Fruit fly (Drosophila melanogaster) whole organism, embryonic: Measurements from ENCODE around the gene Adh.

Source experiments
- Adf1 ChIP-seq: fragments of 200-800 bp; sonication (Bioruptor generic); IDR thresholded peaks from 2 replicates; pipeline ENCODE4 v1.3.6; 2022; ENCODE audit warnings: missing biosample characterization, missing genetic modification characterization
- Aef1 ChIP-seq: fragments of 200-800 bp; sonication (Bioruptor generic); IDR thresholded peaks from 3 replicates; pipeline ENCODE4 v1.3.6; 2022; ENCODE audit warnings: missing biosample characterization, missing genetic modification characterization
- Asciz ChIP-seq: fragments of 200-800 bp; sonication (Bioruptor generic); optimal IDR thresholded peaks from 2 replicates; lab custom pipeline; 2017; ENCODE audit warnings: missing biosample characterization, mild to moderate bottlenecking, missing genetic modification characterization, missing genetic modification reagents
- B-H1 ChIP-seq: fragments of 200-800 bp; sonication (Bioruptor generic); IDR thresholded peaks from 3 replicates; pipeline ENCODE4 v1.3.6; 2022; ENCODE audit warnings: missing biosample characterization, missing genetic modification characterization
- BtbVII ChIP-seq: fragments of 200-800 bp; sonication (Bioruptor generic); optimal IDR thresholded peaks from 3 replicates; lab custom pipeline; 2017; ENCODE audit warnings: missing biosample characterization, mild to moderate bottlenecking, missing genetic modification characterization
- CG12071 ChIP-seq: fragments of 200-800 bp; sonication (Bioruptor generic); optimal IDR thresholded peaks from 3 replicates; lab custom pipeline; 2018; ENCODE audit warnings: missing biosample characterization, mild to moderate bottlenecking, missing genetic modification characterization
- CG12104 ChIP-seq: fragments of 200-800 bp; sonication (Bioruptor generic); optimal IDR thresholded peaks from 3 replicates; lab custom pipeline; 2016; ENCODE audit warnings: missing biosample characterization, missing genetic modification characterization
- CG13296 ChIP-seq: fragments of 200-800 bp; sonication (Bioruptor generic); optimal IDR thresholded peaks from 3 replicates; lab custom pipeline; 2018; ENCODE audit warnings: missing biosample characterization, mild to moderate bottlenecking, missing genetic modification characterization
- CG15696 ChIP-seq: fragments of 200-800 bp; sonication (Bioruptor generic); optimal IDR thresholded peaks from 2 replicates; lab custom pipeline; 2019; ENCODE audit warnings: missing biosample characterization, mild to moderate bottlenecking, missing genetic modification characterization, moderate library complexity
- CG1647 ChIP-seq: fragments of 200-800 bp; sonication (Bioruptor generic); optimal IDR thresholded peaks from 3 replicates; lab custom pipeline; 2016; ENCODE audit warnings: missing biosample characterization, missing genetic modification characterization
- CG17361 ChIP-seq: fragments of 200-800 bp; sonication (Bioruptor generic); IDR thresholded peaks from 3 replicates; pipeline ENCODE4 v1.3.6; 2022; ENCODE audit warnings: missing biosample characterization, missing genetic modification characterization
- CG18476 ChIP-seq: fragments of 200-800 bp; sonication (Bioruptor generic); optimal IDR thresholded peaks from 2 replicates; lab custom pipeline; 2016; ENCODE audit warnings: missing biosample characterization, mild to moderate bottlenecking, missing genetic modification characterization
- CG2129 ChIP-seq: fragments of 200-800 bp; sonication (Bioruptor generic); IDR thresholded peaks from 2 replicates; pipeline ENCODE4 v1.3.6; 2022; ENCODE audit warnings: missing biosample characterization, missing genetic modification characterization; ENCODE audit not compliant: partially characterized antibody
- CG3065 ChIP-seq: fragments of 200-800 bp; sonication (Bioruptor generic); optimal IDR thresholded peaks from 2 replicates; lab custom pipeline; 2016; ENCODE audit warnings: missing biosample characterization, missing genetic modification characterization
- CG32772 ChIP-seq: fragments of 200-800 bp; sonication (Bioruptor generic); IDR thresholded peaks from 2 replicates; pipeline ENCODE4 v1.3.6; 2022; ENCODE audit warnings: missing biosample characterization, missing genetic modification characterization
- CG3838 ChIP-seq: fragments of 200-800 bp; sonication (Bioruptor generic); optimal IDR thresholded peaks from 3 replicates; lab custom pipeline; 2016; ENCODE audit warnings: missing biosample characterization, missing genetic modification characterization
- CG5180 ChIP-seq: fragments of 200-800 bp; sonication (Bioruptor generic); optimal IDR thresholded peaks from 3 replicates; lab custom pipeline; 2017; ENCODE audit warnings: missing biosample characterization, missing genetic modification characterization, mild to moderate bottlenecking, moderate library complexity, missing genetic modification reagents
- CG6272 ChIP-seq: fragments of 200-800 bp; sonication (Bioruptor generic); IDR thresholded peaks from 2 replicates; pipeline ENCODE4 v1.3.6; 2022; ENCODE audit warnings: missing biosample characterization, missing genetic modification characterization
- CG6683 ChIP-seq: fragments of 200-800 bp; sonication (Bioruptor generic); optimal IDR thresholded peaks from 2 replicates; lab custom pipeline; 2017; ENCODE audit warnings: missing biosample characterization, mild to moderate bottlenecking, missing genetic modification characterization, missing genetic modification reagents
- CG6791 ChIP-seq: fragments of 200-800 bp; sonication (Bioruptor generic); IDR thresholded peaks from 3 replicates; pipeline ENCODE4 v1.3.6; 2022; ENCODE audit warnings: missing biosample characterization, missing genetic modification characterization; ENCODE audit not compliant: partially characterized antibody
- CG7372 ChIP-seq: fragments of 200-800 bp; sonication (Bioruptor generic); IDR thresholded peaks from 2 replicates; pipeline ENCODE4 v1.3.6; 2022; ENCODE audit warnings: missing biosample characterization, missing genetic modification characterization
- CG7928 ChIP-seq: fragments of 200-800 bp; sonication (Bioruptor generic); optimal IDR thresholded peaks from 2 replicates; lab custom pipeline; 2017; ENCODE audit warnings: missing biosample characterization, mild to moderate bottlenecking, missing genetic modification characterization
- CG8281 ChIP-seq: fragments of 200-800 bp; sonication (Bioruptor generic); optimal IDR thresholded peaks from 2 replicates; lab custom pipeline; 2018; ENCODE audit warnings: missing biosample characterization, mild to moderate bottlenecking, missing genetic modification characterization, moderate library complexity
- CG9797 ChIP-seq: fragments of 200-800 bp; sonication (Bioruptor generic); optimal IDR thresholded peaks from 3 replicates; lab custom pipeline; 2018; ENCODE audit warnings: missing biosample characterization, mild to moderate bottlenecking, missing genetic modification characterization
- Dref ChIP-seq: fragments of 200-800 bp; sonication (Bioruptor generic); IDR thresholded peaks from 2 replicates; pipeline ENCODE4 v1.3.6; 2022; ENCODE audit warnings: missing biosample characterization, missing genetic modification characterization
- Drgx ChIP-seq: fragments of 200-800 bp; sonication (Bioruptor generic); IDR thresholded peaks from 2 replicates; pipeline ENCODE4 v1.3.6; 2022; ENCODE audit warnings: missing biosample characterization, missing genetic modification characterization
- E2f2 ChIP-seq: fragments of 200-800 bp; sonication (Bioruptor generic); IDR thresholded peaks from 2 replicates; pipeline ENCODE4 v1.3.6; 2022; ENCODE audit warnings: missing biosample characterization, missing genetic modification characterization
- ERR ChIP-seq: fragments of 200-800 bp; sonication (Bioruptor generic); optimal IDR thresholded peaks from 2 replicates; lab custom pipeline; 2016; ENCODE audit warnings: missing biosample characterization, missing genetic modification characterization
- GATAe ChIP-seq: fragments of 200-800 bp; sonication (Bioruptor generic); conservative IDR thresholded peaks from 2 replicates; pipeline ENCODE4 v1.3.6; 2022; ENCODE audit warnings: missing biosample characterization, missing genetic modification characterization
- Hand ChIP-seq: fragments of 200-800 bp; sonication (Bioruptor generic); optimal IDR thresholded peaks from 2 replicates; lab custom pipeline; 2017; ENCODE audit warnings: mild to moderate bottlenecking, missing biosample characterization, missing genetic modification reagents, missing genetic modification characterization
- Hey ChIP-seq: fragments of 200-800 bp; sonication (Bioruptor generic); optimal IDR thresholded peaks from 3 replicates; lab custom pipeline; 2018; ENCODE audit warnings: missing biosample characterization, mild to moderate bottlenecking, missing genetic modification characterization
- HmgD ChIP-seq: fragments of 200-800 bp; sonication (Bioruptor generic); optimal IDR thresholded peaks from 3 replicates; lab custom pipeline; 2016; ENCODE audit warnings: missing biosample characterization, missing genetic modification characterization
- Hmx ChIP-seq: fragments of 200-800 bp; sonication (Bioruptor generic); optimal IDR thresholded peaks from 2 replicates; lab custom pipeline; 2016; ENCODE audit warnings: missing biosample characterization, missing genetic modification characterization
- Kr ChIP-seq: fragments of 200-800 bp; sonication (Bioruptor generic); optimal IDR thresholded peaks from 2 replicates; lab custom pipeline; 2017; ENCODE audit warnings: missing biosample characterization, mild to moderate bottlenecking, missing genetic modification characterization
- Mad ChIP-seq: fragments of 200-800 bp; sonication (Bioruptor generic); optimal IDR thresholded peaks from 2 replicates; lab custom pipeline; 2016; ENCODE audit warnings: missing biosample characterization, missing genetic modification characterization
- Meics ChIP-seq: fragments of 200-800 bp; sonication (Bioruptor generic); optimal IDR thresholded peaks from 2 replicates; lab custom pipeline; 2017; ENCODE audit warnings: missing biosample characterization, mild to moderate bottlenecking, missing genetic modification characterization
- Optix ChIP-seq: fragments of 200-800 bp; sonication (Bioruptor generic); IDR thresholded peaks from 3 replicates; pipeline ENCODE4 v1.3.6; 2022; ENCODE audit warnings: missing biosample characterization, missing genetic modification characterization
- caup ChIP-seq: fragments of 200-800 bp; sonication (Bioruptor generic); optimal IDR thresholded peaks from 3 replicates; lab custom pipeline; 2017; ENCODE audit warnings: missing biosample characterization, mild to moderate bottlenecking, missing genetic modification characterization, moderate library complexity; ENCODE audit not compliant: severe bottlenecking
- cg ChIP-seq: fragments of 200-800 bp; sonication (Bioruptor generic); optimal IDR thresholded peaks from 3 replicates; lab custom pipeline; 2019; ENCODE audit warnings: missing biosample characterization, mild to moderate bottlenecking, missing genetic modification characterization, moderate library complexity
- chn ChIP-seq: fragments of 200-800 bp; sonication (Bioruptor generic); optimal IDR thresholded peaks from 2 replicates; lab custom pipeline; 2016; ENCODE audit warnings: missing biosample characterization, missing genetic modification characterization
- eve ChIP-seq, 2 experiments: fragments of >200 bp; optimal IDR thresholded peaks; 2 replicates each; lab custom pipeline; 2017; ENCODE audit warnings: missing biosample characterization in 2 of 2, missing genetic modification characterization in 2 of 2
- exex ChIP-seq: fragments of 200-800 bp; sonication (Bioruptor generic); optimal IDR thresholded peaks from 4 replicates; lab custom pipeline; 2018; ENCODE audit warnings: missing biosample characterization, mild to moderate bottlenecking, missing genetic modification characterization, moderate library complexity
- gro ChIP-seq: fragments of 200-800 bp; sonication (Bioruptor generic); optimal IDR thresholded peaks from 2 replicates; lab custom pipeline; 2016; ENCODE audit warnings: missing biosample characterization, missing genetic modification characterization
- gsb-n ChIP-seq: fragments of 200-800 bp; sonication (Bioruptor generic); optimal IDR thresholded peaks from 3 replicates; lab custom pipeline; 2018; ENCODE audit warnings: missing biosample characterization, mild to moderate bottlenecking, missing genetic modification characterization
- jing ChIP-seq: fragments of 200-800 bp; sonication (Bioruptor generic); optimal IDR thresholded peaks from 2 replicates; lab custom pipeline; 2018; ENCODE audit warnings: missing biosample characterization, mild to moderate bottlenecking, missing genetic modification characterization
- mld ChIP-seq: fragments of 200-800 bp; sonication (Bioruptor generic); IDR thresholded peaks from 3 replicates; pipeline ENCODE4 v1.3.6; 2022; ENCODE audit warnings: missing biosample characterization, missing genetic modification characterization; ENCODE audit not compliant: partially characterized antibody
- nau ChIP-seq: fragments of 200-800 bp; sonication (Bioruptor generic); optimal IDR thresholded peaks from 3 replicates; lab custom pipeline; 2017; ENCODE audit warnings: missing biosample characterization, mild to moderate bottlenecking, missing genetic modification characterization, missing genetic modification reagents
- otp ChIP-seq: fragments of 200-800 bp; sonication (Bioruptor generic); IDR thresholded peaks from 3 replicates; pipeline ENCODE4, ENCODE4 v1.3.6; 2022; ENCODE audit warnings: missing biosample characterization, missing genetic modification characterization
- sima ChIP-seq: fragments of 200-800 bp; sonication (Bioruptor generic); optimal IDR thresholded peaks from 2 replicates; lab custom pipeline; 2016; ENCODE audit warnings: missing biosample characterization, missing genetic modification characterization
- ttk ChIP-seq: fragments of 200-800 bp; sonication (Bioruptor generic); IDR thresholded peaks from 2 replicates; pipeline ENCODE4 v2.1.2; 2022; ENCODE audit warnings: missing biosample characterization, missing genetic modification characterization
- tx ChIP-seq: fragments of 200-800 bp; sonication (Bioruptor generic); optimal IDR thresholded peaks from 2 replicates; lab custom pipeline; 2016; ENCODE audit warnings: missing biosample characterization, missing genetic modification characterization
- yki ChIP-seq: fragments of >200 bp; optimal IDR thresholded peaks from 3 replicates; lab custom pipeline; 2018

Gene Adh

DNA sequence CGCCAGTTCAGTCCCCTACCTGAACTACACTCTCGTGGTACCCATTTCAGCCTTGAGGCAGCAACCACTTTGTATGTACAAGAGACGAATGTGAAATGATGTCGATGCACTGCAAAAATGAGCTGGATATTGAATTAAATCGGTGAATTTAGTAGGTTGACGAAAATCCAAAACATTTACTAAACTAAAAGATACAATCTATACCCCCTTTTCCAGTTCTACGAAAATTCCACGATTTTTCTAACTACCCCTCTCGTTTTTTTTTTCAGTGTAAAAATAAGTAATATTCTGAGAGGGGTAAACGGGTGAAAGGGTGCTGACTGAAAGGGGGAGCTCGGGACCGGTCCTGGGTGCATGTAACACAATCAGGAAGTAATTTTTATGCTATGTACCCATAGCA is 6.8 kb downstream of the Adh start (continued):
- TF ChIP-seq sima (GFP tag; lab: Kevin White, UChicago) = no peak
- no peak for TF ChIP-seq Kr (GFP tag; lab: Kevin White, UChicago)
- peak; percentile 11 for TF ChIP-seq Meics
- TF ChIP-seq CG7372 (GFP tag; lab: Robert Waterston, UW) = no peak
- TF ChIP-seq B-H1 (GFP tag; lab: Robert Waterston, UW) = no peak
- no peak for TF ChIP-seq CG6272 (GFP tag; lab: Robert Waterston, UW)
- no peak for TF ChIP-seq E2f2 (GFP tag; lab: Robert Waterston, UW)
- TF ChIP-seq CG13296 (GFP tag; lab: Kevin White, UChicago) = no peak
- TF ChIP-seq caup (GFP tag; lab: Kevin White, UChicago) = no peak
- no peak for TF ChIP-seq Hand (GFP tag; lab: Kevin White, UChicago)
- TF ChIP-seq Dref = no peak
- TF ChIP-seq CG12104 (GFP tag; lab: Kevin White, UChicago) = no peak
- TF ChIP-seq GATAe (GFP tag; lab: Robert Waterston, UW) = no peak
- no peak for TF ChIP-seq HmgD (GFP tag; lab: Kevin White, UChicago)
- peak; percentile 33 for TF ChIP-seq gsb-n (tag; lab: Kevin White, UChicago)
- TF ChIP-seq gro (GFP tag; lab: Kevin White, UChicago) = no peak
- TF ChIP-seq nau (GFP tag; lab: Kevin White, UChicago) = no peak
- no peak for TF ChIP-seq CG8281
- no peak for TF ChIP-seq exex (tag; lab: Kevin White, UChicago)
- no peak for TF ChIP-seq Hey (tag; lab: Kevin White, UChicago)
- TF ChIP-seq yki (lab: Kevin White, UChicago) = no peak
- TF ChIP-seq CG6791 (GFP tag; lab: Robert Waterston, UW) = no peak
- peak; percentile 89 for TF ChIP-seq CG15696 (tag; lab: Kevin White, UChicago)
- no peak for TF ChIP-seq Mad (GFP tag; lab: Kevin White, UChicago)
- TF ChIP-seq CG6683 = no peak
- TF ChIP-seq jing (GFP tag; lab: Kevin White, UChicago) = peak; percentile 16
- TF ChIP-seq Drgx (GFP tag; lab: Robert Waterston, UW) = peak; percentile 89
- no peak for TF ChIP-seq CG2129
- no peak for TF ChIP-seq CG7928 (GFP tag; lab: Kevin White, UChicago)
- TF ChIP-seq cg (GFP tag; lab: Kevin White, UChicago) = no peak
- TF ChIP-seq ttk = peak; percentile 58
- no peak for TF ChIP-seq BtbVII (GFP tag; lab: Kevin White, UChicago)
- TF ChIP-seq Aef1 (GFP tag; lab: Robert Waterston, UW) = peak; percentile 17; the same call in 1 of the 3 replicates
- peak; percentile 39; the same call in 1 of the 3 replicates for TF ChIP-seq CG17361 (GFP tag; lab: Robert Waterston, UW)
- TF ChIP-seq CG9797 (GFP tag; lab: Kevin White, UChicago) = no peak
- TF ChIP-seq ERR = peak; percentile 4
- TF ChIP-seq CG1647 (GFP tag; lab: Kevin White, UChicago) = peak; percentile 13
- TF ChIP-seq Optix (GFP tag; lab: Robert Waterston, UW) = no peak
- peak; percentile 46; the same call in 1 of the 3 replicates for TF ChIP-seq otp (GFP tag; lab: Robert Waterston, UW)
- no peak for TF ChIP-seq CG12071 (GFP tag; lab: Kevin White, UChicago)
- TF ChIP-seq CG32772 = no peak
- no peak for TF ChIP-seq mld (GFP tag; lab: Robert Waterston, UW)
- TF ChIP-seq CG3065 (GFP tag; lab: Kevin White, UChicago) = no peak
- TF ChIP-seq chn (GFP tag; lab: Kevin White, UChicago) = peak; percentile 57
- TF ChIP-seq Adf1 = no peak
- no peak for TF ChIP-seq CG3838 (GFP tag; lab: Kevin White, UChicago)
- TF ChIP-seq eve (GFP tag; optimal IDR thresholded peaks at IDR 0.05; lab: Kevin White, UChicago) = no peak
- no peak for TF ChIP-seq Asciz (GFP tag; lab: Kevin White, UChicago)
- no peak for TF ChIP-seq CG5180 (GFP tag; lab: Kevin White, UChicago)
- TF ChIP-seq tx (GFP tag; lab: Kevin White, UChicago) = no peak
- TF ChIP-seq CG18476 (GFP tag; lab: Kevin White, UChicago) = peak; percentile 32
- TF ChIP-seq Hmx (GFP tag; lab: Kevin White, UChicago) = no peak
